Fruit fly (Drosophila melanogaster): ENCODE data around the gene bap.

Gene bap

DNA sequence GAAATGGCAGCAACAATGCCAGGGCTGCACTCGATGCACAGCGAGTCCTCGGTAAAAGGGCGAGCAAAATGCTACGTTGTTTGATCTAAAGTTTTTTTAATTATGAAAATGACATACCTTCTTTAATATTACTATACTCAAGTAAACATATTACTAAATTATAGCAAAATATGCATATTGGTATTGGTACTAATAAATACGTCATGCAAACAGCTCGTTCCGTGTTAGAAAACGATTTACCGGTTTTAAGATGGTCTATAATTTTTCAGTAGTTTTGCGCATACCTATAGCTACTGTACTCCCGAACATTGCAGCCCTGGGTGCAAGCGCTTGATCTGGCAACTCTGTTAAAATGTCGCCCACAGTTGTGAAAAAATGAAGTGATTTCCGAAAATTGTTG, 23.4 kb upstream of the bap start (continued):
- TF ChIP-seq OdsH (GFP tag; optimal IDR thresholded peaks at IDR 0.05) (peak; percentile 98), vri (GFP tag; optimal IDR thresholded peaks at IDR 0.05) (no peak), Smox (GFP tag; optimal IDR thresholded peaks at IDR 0.05) (peak; percentile 97), Hr4 (GFP tag; optimal IDR thresholded peaks at IDR 0.05) (peak; percentile 98), fkh (GFP tag; optimal IDR thresholded peaks at IDR 0.05) (no peak), Sox15 (GFP tag; optimal IDR thresholded peaks at IDR 0.05) (peak; percentile 97), dsx (GFP tag; optimal IDR thresholded peaks at IDR 0.05; ENCODE audit: poor library complexity, severe bottlenecking) (peak; percentile 89), CG11762 (GFP tag; optimal IDR thresholded peaks at IDR 0.05; ENCODE audit: insufficient read depth) (peak; percentile 93), Ets96B (tag; optimal IDR thresholded peaks at IDR 0.05) (peak; percentile 93), CG7368 (GFP tag; optimal IDR thresholded peaks at IDR 0.05) (no peak), fd59A (GFP tag; optimal IDR thresholded peaks at IDR 0.05) (peak; percentile 96), CG31627 (GFP tag; optimal IDR thresholded peaks at IDR 0.05) (peak; percentile 98), esn (GFP tag; optimal IDR thresholded peaks at IDR 0.05) (peak; percentile 98), CG3032 (tag; optimal IDR thresholded peaks at IDR 0.05) (peak; percentile 97), achi (GFP tag; optimal IDR thresholded peaks at IDR 0.05) (peak; percentile 97), CG6792 (GFP tag; optimal IDR thresholded peaks at IDR 0.05) (peak; percentile 95), CG32006 (GFP tag; optimal IDR thresholded peaks at IDR 0.05) (peak; percentile 97), CG11902 (GFP tag; optimal IDR thresholded peaks at IDR 0.05) (peak; percentile 98), CG8632 (GFP tag; optimal IDR thresholded peaks at IDR 0.05) (peak; percentile 93), CG6854 (GFP tag; optimal IDR thresholded peaks at IDR 0.05) (peak; percentile 91), pdm3 (GFP tag; optimal IDR thresholded peaks at IDR 0.05) (peak; percentile 98), Hr39 (GFP tag; optimal IDR thresholded peaks at IDR 0.05) (peak; percentile 98), CG34406 (GFP tag; optimal IDR thresholded peaks at IDR 0.05) (peak; percentile 94)

- TF ChIP-seq ss (GFP tag; optimal IDR thresholded peaks at IDR 0.05) (no peak), Gug (GFP tag; IDR thresholded peaks at IDR 0.05) (no peak), CG11294 (GFP tag; IDR thresholded peaks at IDR 0.05) (peak; percentile 32; the same call in 1 of the 2 replicates)
These were observed 20.2 kb upstream of the bap start for dm6 chr3R:21368444-21368843.

DNA sequence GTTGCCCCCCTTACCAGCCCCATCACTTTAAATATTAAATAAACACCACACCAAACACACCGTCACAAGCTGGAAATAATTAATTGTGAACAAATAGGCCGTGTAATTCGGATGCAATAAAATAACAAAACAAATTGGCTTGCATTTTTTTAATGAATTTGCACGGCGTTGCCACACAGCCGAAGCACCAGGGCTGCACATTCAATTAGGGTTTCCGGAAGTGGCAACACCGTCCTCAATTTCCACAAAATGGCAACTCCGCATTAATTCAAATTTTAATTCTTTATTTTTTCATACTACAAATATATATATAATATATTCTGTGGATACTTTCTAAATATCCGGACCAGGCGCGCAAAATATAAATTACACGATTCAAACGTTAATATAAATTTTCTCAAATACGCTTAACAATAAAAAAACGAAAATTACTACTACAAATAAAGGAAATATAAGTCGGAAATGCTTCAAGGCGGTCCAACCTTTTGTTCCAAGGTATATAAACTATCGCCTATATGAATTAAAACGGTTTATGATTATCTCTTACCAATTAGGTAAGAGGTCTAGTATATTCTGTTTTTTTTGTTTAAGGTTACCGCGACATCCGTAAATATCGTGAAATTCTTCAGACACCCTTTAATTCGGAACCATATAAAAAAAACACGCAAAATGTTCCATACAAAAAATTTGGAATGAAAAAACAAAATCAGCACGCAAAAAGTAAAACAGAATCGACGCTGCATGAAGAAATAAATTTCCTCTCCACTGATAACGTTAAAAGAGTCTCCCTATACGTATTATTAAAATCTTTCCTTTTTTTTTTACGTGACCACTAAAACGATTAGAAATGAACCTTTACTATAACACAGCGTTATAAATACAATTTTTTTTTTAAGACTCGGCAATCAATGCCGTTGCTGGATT, 15.0 kb upstream of the bap start:
- TF ChIP-seq acj6 (GFP tag; optimal IDR thresholded peaks at IDR 0.05) (no peak), CG6854 (GFP tag; optimal IDR thresholded peaks at IDR 0.05) (peak; percentile 56), CG1621 (tag; optimal IDR thresholded peaks at IDR 0.05) (peak; percentile 61), eg (GFP tag; IDR thresholded peaks at IDR 0.05) (no peak), CG3032 (tag; optimal IDR thresholded peaks at IDR 0.05) (peak; percentile 24), ss (GFP tag; optimal IDR thresholded peaks at IDR 0.05) (peak in 1 of 2 experiments; percentile 27), CG11762 (GFP tag; optimal IDR thresholded peaks at IDR 0.05; ENCODE audit: insufficient read depth) (no peak), CG9139 (GFP tag; optimal IDR thresholded peaks at IDR 0.05) (no peak), salr (GFP tag; optimal IDR thresholded peaks at IDR 0.05) (peak in 1 of 2 experiments; percentile 19), Ets21C (GFP tag; optimal IDR thresholded peaks at IDR 0.05) (no peak), lz (GFP tag; optimal IDR thresholded peaks at IDR 0.05) (peak; percentile 7), esn (GFP tag; optimal IDR thresholded peaks at IDR 0.05) (peak; percentile 18), Hr39 (GFP tag; optimal IDR thresholded peaks at IDR 0.05) (no peak), CG6808 (GFP tag; optimal IDR thresholded peaks at IDR 0.05) (peak; percentile 29), cyc (GFP tag; optimal IDR thresholded peaks at IDR 0.05) (peak; percentile 26), Eip78C (GFP tag) (peak; percentile 53)

All from whole organism, prepupa.